Worm (Caenorhabditis elegans): Measurements from ENCODE around the gene B0228.1.

DNA sequence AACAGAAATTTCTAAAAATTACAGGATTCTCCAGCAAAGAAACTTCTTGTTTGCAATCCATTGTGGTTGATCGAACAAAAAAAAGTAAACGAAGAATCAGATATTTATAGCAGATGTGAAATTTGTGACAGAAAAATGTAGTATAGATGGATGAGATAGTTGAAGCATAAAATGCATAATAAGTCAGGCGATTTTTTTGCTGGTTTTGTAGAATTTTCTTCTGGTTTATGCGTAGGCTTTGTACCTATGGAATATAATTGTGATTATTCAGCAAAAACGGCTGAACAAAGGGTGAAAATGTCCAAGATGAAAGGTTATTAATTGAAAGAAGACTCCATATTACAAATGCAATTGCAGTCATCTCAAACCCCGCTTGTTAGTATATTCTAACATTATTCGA lies 10.3 kb downstream of the B0228.1 start, which contains the start of gene srh-39:
- TF ChIP-seq mab-5 (tag; optimal IDR thresholded peaks at IDR 0.05) (no peak), ham-2 (GFP tag; optimal IDR thresholded peaks at IDR 0.05) (no peak), nhr-12 (tag; optimal IDR thresholded peaks at IDR 0.05) (no peak), lsy-2 (tag; optimal IDR thresholded peaks at IDR 0.05) (no peak), unc-62 (GFP tag; optimal IDR thresholded peaks at IDR 0.05) (no peak), sptf-1 (tag; optimal IDR thresholded peaks at IDR 0.05) (no peak), unc-39 (tag; optimal IDR thresholded peaks at IDR 0.05) (no peak)
